Worm (Caenorhabditis elegans) whole organism, mixed stage, embryonic: ENCODE measurements around the gene hsp-1.

Experiments
- blmp-1 ChIP-seq: fragments of 150-350 bp; optimal IDR thresholded peaks from 2 replicates; lab custom pipeline; 2014; ENCODE audit warnings: missing biosample characterization, missing genetic modification characterization
- lsy-2 ChIP-seq: fragments of 150-350 bp; optimal IDR thresholded peaks from 2 replicates; lab custom pipeline; 2014; ENCODE audit warnings: missing biosample characterization, missing genetic modification characterization
- nhr-12 ChIP-seq: fragments of 150-350 bp; optimal IDR thresholded peaks from 2 replicates; lab custom pipeline; 2014; ENCODE audit warnings: missing biosample characterization, missing genetic modification characterization
- ztf-11 ChIP-seq: fragments of 150-350 bp; optimal IDR thresholded peaks from 2 replicates; lab custom pipeline; 2014; ENCODE audit warnings: missing biosample characterization, missing genetic modification characterization

- TF ChIP-seq lsy-2 (tag; lab: Kevin White, UChicago) (no peak), ztf-11 (no peak), nhr-12 (tag; lab: Kevin White, UChicago) (no peak), blmp-1 (no peak)
Observed at ce11 chrIV:17294489-17294888, 15.7 kb downstream of the hsp-1 start, which contains the start of gene T28F3.5.
